Worm (Caenorhabditis elegans): Measurements from ENCODE around the gene gei-3.

The gei-3 gene

ce11 chrX:12759642-12760041 lies 53.8 kb downstream of the gei-3 start (continued):
- TF ChIP-seq nhr-71 (tag; optimal IDR thresholded peaks at IDR 0.05) (peak; percentile 67), nhr-20 (tag; optimal IDR thresholded peaks at IDR 0.05) (peak; percentile 91), unc-98 (GFP tag; IDR thresholded peaks at IDR 0.05) (no peak), C16A3.4 (tag; optimal IDR thresholded peaks at IDR 0.05) (no peak), nhr-84 (tag; optimal IDR thresholded peaks at IDR 0.05) (no peak), mab-9 (GFP tag; IDR thresholded peaks at IDR 0.05) (no peak), nhr-77 (tag; optimal IDR thresholded peaks at IDR 0.05) (no peak), efl-3 (GFP tag; optimal IDR thresholded peaks at IDR 0.05) (no peak), unc-130 (tag; optimal IDR thresholded peaks at IDR 0.05) (no peak), nhr-237 (tag; optimal IDR thresholded peaks at IDR 0.05) (no peak), jun-1 (tag; optimal IDR thresholded peaks at IDR 0.05) (no peak), ceh-90 (tag; optimal IDR thresholded peaks at IDR 0.05) (no peak), elt-2 (tag; optimal IDR thresholded peaks at IDR 0.05) (peak; percentile 71), isw-1 (GFP tag; IDR thresholded peaks at IDR 0.05) (no peak), aha-1 (tag; optimal IDR thresholded peaks at IDR 0.05) (no peak), lin-35 (GFP tag; optimal IDR thresholded peaks at IDR 0.05) (peak in 1 of 2 experiments; percentile 67), zip-4 (GFP tag; optimal IDR thresholded peaks at IDR 0.05) (no peak), nhr-47 (tag; optimal IDR thresholded peaks at IDR 0.05) (no peak), hlh-4 (tag; optimal IDR thresholded peaks at IDR 0.05) (no peak), nhr-12 (tag; optimal IDR thresholded peaks at IDR 0.05) (no peak), nhr-90 (tag; optimal IDR thresholded peaks at IDR 0.05; ENCODE audit: poor library complexity) (peak; percentile 57), lin-13 (GFP tag; optimal IDR thresholded peaks at IDR 0.05) (no peak), efl-1 (optimal IDR thresholded peaks at IDR 0.05) (no peak), efl-1 (GFP tag; optimal IDR thresholded peaks at IDR 0.05 in 1 of 2) (peak in 1 of 2 experiments; percentile 58), unc-86 (tag; optimal IDR thresholded peaks at IDR 0.05) (no peak), mef-2 (tag; optimal IDR thresholded peaks at IDR 0.05) (no peak), ztf-11 (tag; optimal IDR thresholded peaks at IDR 0.05) (no peak), nhr-28 (tag; optimal IDR thresholded peaks at IDR 0.05) (no peak), pag-3 (tag; optimal IDR thresholded peaks at IDR 0.05; ENCODE audit: borderline replicate concordance, insufficient read depth) (no peak), fkh-10 (GFP tag; optimal IDR thresholded peaks at IDR 0.05) (no peak), tlp-1 (tag; optimal IDR thresholded peaks at IDR 0.05) (no peak), lin-14 (GFP tag; optimal IDR thresholded peaks at IDR 0.05) (peak; percentile 63), ceh-82 (tag; optimal IDR thresholded peaks at IDR 0.05) (no peak), tbx-2 (tag; optimal IDR thresholded peaks at IDR 0.05) (peak; percentile 40), swsn-7 (tag; optimal IDR thresholded peaks at IDR 0.05) (no peak), blmp-1 (tag; optimal IDR thresholded peaks at IDR 0.05) (peak; percentile 71), irx-1 (tag; optimal IDR thresholded peaks at IDR 0.05) (no peak), ces-1 (GFP tag; optimal IDR thresholded peaks at IDR 0.05) (no peak), egl-13 (tag; optimal IDR thresholded peaks at IDR 0.05) (no peak)

ce11 chrX:12759010-12759409 lies 54.4 kb downstream of the gei-3 start:
- TF ChIP-seq nhr-19 (GFP tag; conservative IDR thresholded peaks at IDR 0.05) (no peak), ceh-8 (GFP tag; optimal IDR thresholded peaks at IDR 0.05) (no peak), zag-1 (tag; optimal IDR thresholded peaks at IDR 0.05) (no peak), lin-35 (GFP tag; optimal IDR thresholded peaks at IDR 0.05) (peak in 1 of 2 experiments; percentile 20), hlh-17 (GFP tag; optimal IDR thresholded peaks at IDR 0.05; ENCODE audit: borderline replicate concordance) (no peak), xbp-1 (tag; optimal IDR thresholded peaks at IDR 0.05) (no peak), ceh-90 (tag; optimal IDR thresholded peaks at IDR 0.05) (no peak), ama-1 (optimal IDR thresholded peaks at IDR 0.05) (no peak), elt-2 (tag; optimal IDR thresholded peaks at IDR 0.05) (peak; percentile 35), mab-9 (GFP tag; IDR thresholded peaks at IDR 0.05) (no peak), lin-15B (tag; optimal IDR thresholded peaks at IDR 0.05) (no peak), nhr-90 (tag; optimal IDR thresholded peaks at IDR 0.05; ENCODE audit: poor library complexity) (no peak), tbx-2 (tag; optimal IDR thresholded peaks at IDR 0.05) (no peak), skn-1 (tag; optimal IDR thresholded peaks at IDR 0.05) (no peak), fkh-8 (tag; optimal IDR thresholded peaks at IDR 0.05) (no peak), nhr-20 (tag; optimal IDR thresholded peaks at IDR 0.05) (peak; percentile 13), blmp-1 (tag; optimal IDR thresholded peaks at IDR 0.05) (no peak), grh-1 (GFP tag; IDR thresholded peaks at IDR 0.05) (no peak), ztf-4 (tag; optimal IDR thresholded peaks at IDR 0.05) (no peak), pag-3 (tag; optimal IDR thresholded peaks at IDR 0.05; ENCODE audit: borderline replicate concordance, insufficient read depth) (no peak), nhr-71 (tag; optimal IDR thresholded peaks at IDR 0.05) (peak; percentile 18), alr-1 (tag; optimal IDR thresholded peaks at IDR 0.05; ENCODE audit: borderline replicate concordance) (no peak), sox-4 (tag; optimal IDR thresholded peaks at IDR 0.05) (no peak), ets-5 (GFP tag; IDR thresholded peaks at IDR 0.05) (no peak), nhr-84 (tag; optimal IDR thresholded peaks at IDR 0.05) (no peak), lin-13 (GFP tag; optimal IDR thresholded peaks at IDR 0.05) (no peak)
